Worm (Caenorhabditis elegans) whole organism, early embryonic: ENCODE measurements around the gene C01F1.5.

Source experiments
- B0310.2 ChIP-seq: sonication (generic microtip); optimal IDR thresholded peaks from 2 replicates; lab custom pipeline; 2016; ENCODE audit warnings: mild to moderate bottlenecking, missing genetic modification characterization, missing compliant biosample characterization
- ama-1 ChIP-seq: fragments of 150-350 bp; optimal IDR thresholded peaks from 2 replicates; lab custom pipeline; 2014
- hnd-1 ChIP-seq: sonication (generic microtip); optimal IDR thresholded peaks from 2 replicates; lab custom pipeline; 2016; ENCODE audit warnings: missing genetic modification characterization, missing compliant biosample characterization
- pes-1 ChIP-seq: fragments of 200-800 bp; sonication (Bioruptor generic); IDR thresholded peaks from 2 replicates; pipeline ENCODE4 v1.3.6; 2022; ENCODE audit warnings: missing genetic modification reagents, missing genetic modification characterization, missing compliant biosample characterization

DNA sequence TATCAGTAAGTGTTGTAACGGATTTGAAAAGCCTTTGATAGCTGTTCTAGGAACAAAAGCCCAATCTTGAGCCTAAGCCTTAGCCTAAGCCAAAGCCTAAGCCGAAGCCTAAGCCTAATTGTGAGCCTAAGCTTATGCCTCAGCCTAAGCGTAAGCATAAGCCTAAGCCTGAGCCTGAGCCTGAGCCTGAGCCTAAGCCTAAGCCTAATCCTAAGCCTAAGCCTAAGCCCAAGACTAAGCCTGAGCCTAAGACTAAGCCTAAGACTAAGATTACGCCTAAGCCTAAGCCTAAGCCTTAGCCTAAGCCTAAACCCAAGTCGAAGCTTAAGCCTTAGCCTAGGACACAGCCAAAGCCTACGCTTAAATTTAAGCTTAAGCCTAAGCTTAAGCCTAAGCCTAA lies 4.0 kb downstream of the C01F1.5 start:
- TF ChIP-seq hnd-1 (tag; lab: Kevin White, UChicago) = no peak
- TF ChIP-seq ama-1 (lab: Kevin White, UChicago) = no peak
- TF ChIP-seq B0310.2 (tag; lab: Kevin White, UChicago) = no peak
- no peak for TF ChIP-seq pes-1 (GFP tag; lab: Robert Waterston, UW)
